Fruit fly (Drosophila melanogaster): ENCODE data around the gene obst-G.

obst-G gene

DNA sequence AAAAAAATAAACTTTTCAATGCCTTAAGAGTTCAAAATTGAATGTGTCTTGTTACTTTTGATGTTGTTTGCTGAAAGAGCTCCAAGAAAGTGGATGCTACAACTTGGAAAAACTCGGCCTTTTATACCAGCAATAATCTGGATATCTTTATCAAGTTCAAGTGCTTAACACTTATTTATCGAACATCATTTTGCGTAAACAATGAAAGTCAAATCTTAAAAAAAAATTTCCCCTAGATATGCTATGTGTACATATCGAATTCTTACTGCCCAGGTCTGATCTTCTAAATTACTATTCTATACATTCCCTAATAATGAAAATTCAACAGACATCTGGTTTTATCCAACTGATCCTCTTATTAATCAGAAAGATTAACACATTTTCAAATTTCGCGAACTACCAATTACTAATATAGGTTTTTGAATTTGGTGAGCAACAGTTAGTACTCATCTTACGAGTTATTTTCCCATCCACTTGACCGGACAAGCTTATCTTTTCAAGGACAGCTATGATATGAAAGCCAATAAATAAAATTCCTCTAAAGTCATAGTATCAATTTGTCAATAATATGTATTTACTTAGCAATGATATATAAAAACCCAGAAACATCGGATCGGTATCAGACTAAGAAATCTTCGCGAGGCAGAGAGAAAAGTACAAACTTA lies 4.7 kb upstream of the obst-G start, which contains the start of the genes CG11570 and CG43294:
Gene CG11570 (minus strand): TSS at position 101 of the 665 bp plus-strand sequence.
Gene CG43294 (plus strand): TSS at position 615 of the 665 bp plus-strand sequence.
- no peak for TF ChIP-seq usp (GFP tag; optimal IDR thresholded peaks at IDR 0.05)
- no peak for TF ChIP-seq EcR (GFP tag; optimal IDR thresholded peaks at IDR 0.05)
- no peak for TF ChIP-seq psq (optimal IDR thresholded peaks at IDR 0.05)
- TF ChIP-seq pan (optimal IDR thresholded peaks at IDR 0.05), result no peak

dm6 chr3L:11953783-11954182 lies 666 bp upstream of the obst-G start, which contains the start of gene CG7248:
Gene CG7248 (plus strand): TSS chr3L:11954083.
- no peak for TF ChIP-seq EcR (GFP tag; optimal IDR thresholded peaks at IDR 0.05)

DNA sequence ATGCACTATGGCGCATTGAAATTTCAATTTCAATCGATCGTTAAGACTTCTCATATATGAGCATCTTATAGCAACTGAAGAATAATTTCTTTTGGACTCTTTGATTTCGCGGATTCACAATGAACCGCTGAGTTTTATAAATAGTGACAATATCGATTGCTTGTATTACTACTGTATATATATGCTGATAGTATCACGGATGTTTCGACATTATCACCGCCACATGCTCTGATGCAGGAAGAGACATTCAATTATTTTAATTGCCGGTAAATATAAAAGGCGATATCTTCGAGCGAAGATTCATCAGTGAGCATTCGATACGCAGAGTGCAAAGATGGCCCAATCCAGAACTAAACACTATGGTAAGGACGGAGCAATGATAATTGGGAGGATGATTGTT lies 3.6 kb downstream of the obst-G start, which contains the start of gene CG17826:
Gene CG17826 (plus strand): TSS at position 301 of the 400 bp plus-strand sequence.
- TF ChIP-seq EcR (GFP tag; optimal IDR thresholded peaks at IDR 0.05) (no peak), Dll (optimal IDR thresholded peaks at IDR 0.05) (no peak), CG8478 (optimal IDR thresholded peaks at IDR 0.05) (no peak), pan (optimal IDR thresholded peaks at IDR 0.05) (no peak)

DNA sequence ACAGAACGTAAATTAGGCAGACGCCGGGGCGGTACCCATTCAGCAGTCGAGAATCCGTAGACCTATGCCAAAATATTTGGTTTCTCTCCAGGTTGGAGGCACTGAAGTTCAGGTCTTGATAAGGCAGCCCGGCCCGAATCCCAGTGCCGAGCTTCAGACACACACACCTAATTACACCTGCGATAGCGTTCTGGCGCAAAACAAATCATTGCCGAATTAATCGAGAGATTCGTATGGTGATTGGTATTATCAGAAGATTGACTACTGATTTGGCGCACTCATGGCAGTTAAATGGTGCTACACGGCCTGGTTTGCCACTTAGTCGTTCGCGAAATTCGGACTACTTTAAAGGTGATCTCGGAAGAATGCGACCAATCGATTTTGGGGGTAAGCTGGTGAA lies 5.8 kb downstream of the obst-G start, which contains the start of gene CG7252:
Gene CG7252 (plus strand): TSS at position 319 of the 400 bp plus-strand sequence.
- TF ChIP-seq Dll (optimal IDR thresholded peaks at IDR 0.05), result no peak
- no peak for TF ChIP-seq psq (optimal IDR thresholded peaks at IDR 0.05)
- TF ChIP-seq pan (optimal IDR thresholded peaks at IDR 0.05), result no peak
- no peak for TF ChIP-seq usp (GFP tag; optimal IDR thresholded peaks at IDR 0.05)
- TF ChIP-seq EcR (GFP tag; optimal IDR thresholded peaks at IDR 0.05), result no peak
- no peak for TF ChIP-seq CG8478 (optimal IDR thresholded peaks at IDR 0.05)

DNA sequence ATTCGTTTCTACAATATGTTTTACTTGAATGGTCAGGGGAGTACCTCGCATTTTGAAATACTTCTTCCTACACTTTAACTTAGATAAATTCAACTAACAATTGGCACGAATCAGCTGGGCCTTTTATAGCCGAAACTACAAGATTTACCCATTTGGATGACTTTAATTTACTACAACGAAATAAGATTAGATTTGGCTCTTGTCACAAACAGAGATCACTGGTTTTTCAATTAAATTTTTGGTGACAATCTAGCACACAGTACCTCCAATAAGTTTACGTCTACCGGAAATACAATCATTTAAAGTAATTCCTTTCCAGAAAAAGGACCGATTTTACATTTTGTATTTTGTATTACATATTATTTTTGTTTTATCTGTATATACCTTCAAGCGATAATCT lies 8.4 kb downstream of the obst-G start, which contains the start of gene CG5883:
Gene CG5883 (minus strand): TSS at position 101 of the 400 bp plus-strand sequence.
- TF ChIP-seq usp (GFP tag; optimal IDR thresholded peaks at IDR 0.05) (no peak), CG8478 (optimal IDR thresholded peaks at IDR 0.05) (no peak), Dll (optimal IDR thresholded peaks at IDR 0.05) (no peak), EcR (GFP tag; optimal IDR thresholded peaks at IDR 0.05) (no peak), pan (optimal IDR thresholded peaks at IDR 0.05) (no peak), psq (optimal IDR thresholded peaks at IDR 0.05) (no peak)

- TF ChIP-seq psq (optimal IDR thresholded peaks at IDR 0.05) (no peak), Dll (optimal IDR thresholded peaks at IDR 0.05) (no peak), pan (optimal IDR thresholded peaks at IDR 0.05) (no peak), CG8478 (optimal IDR thresholded peaks at IDR 0.05) (no peak), EcR (GFP tag; optimal IDR thresholded peaks at IDR 0.05) (no peak), usp (GFP tag; optimal IDR thresholded peaks at IDR 0.05) (no peak)
These were observed 11.5 kb downstream of the obst-G start, which contains the start of gene Rpt4R for dm6 chr3L:11941612-11942011. Gene Rpt4R (plus strand): TSS chr3L:11941912.

DNA sequence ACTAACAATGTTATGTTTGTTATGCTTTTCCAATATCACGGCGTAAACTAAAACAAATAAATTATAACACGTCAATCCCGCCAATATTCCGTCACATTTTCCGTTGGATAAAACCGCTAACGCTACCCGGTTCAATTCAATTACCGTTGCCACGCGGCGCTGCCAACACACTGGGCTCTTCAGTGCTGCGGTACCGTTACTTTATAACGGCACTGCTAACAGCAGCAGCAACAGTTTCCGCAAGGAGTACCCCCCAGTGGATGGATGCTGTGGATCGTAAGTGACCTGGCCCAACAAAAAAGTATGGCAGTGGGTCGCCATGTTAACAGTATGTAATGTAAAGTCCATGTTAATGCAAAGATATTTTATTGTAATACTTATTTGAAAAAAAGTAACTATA lies 14.4 kb downstream of the obst-G start, which contains the start of gene CG44837:
Gene CG44837 (minus strand): TSS at position 157 of the 400 bp plus-strand sequence.
- TF ChIP-seq psq (optimal IDR thresholded peaks at IDR 0.05) (no peak), pan (optimal IDR thresholded peaks at IDR 0.05) (no peak), Dll (optimal IDR thresholded peaks at IDR 0.05) (no peak), CG8478 (optimal IDR thresholded peaks at IDR 0.05) (no peak), EcR (GFP tag; optimal IDR thresholded peaks at IDR 0.05) (no peak), usp (GFP tag; optimal IDR thresholded peaks at IDR 0.05) (no peak)

- TF ChIP-seq psq (optimal IDR thresholded peaks at IDR 0.05) (no peak), CG8478 (optimal IDR thresholded peaks at IDR 0.05) (no peak), pan (optimal IDR thresholded peaks at IDR 0.05) (no peak), EcR (GFP tag; optimal IDR thresholded peaks at IDR 0.05) (no peak), Dll (optimal IDR thresholded peaks at IDR 0.05) (no peak), usp (GFP tag; optimal IDR thresholded peaks at IDR 0.05) (no peak)
These were observed 15.8 kb downstream of the obst-G start for dm6 chr3L:11937270-11937669.

dm6 chr3L:11931619-11932018 lies 21.5 kb downstream of the obst-G start:
- TF ChIP-seq usp (GFP tag; optimal IDR thresholded peaks at IDR 0.05), result no peak
- no peak for TF ChIP-seq CG8478 (optimal IDR thresholded peaks at IDR 0.05)
- TF ChIP-seq Dll (optimal IDR thresholded peaks at IDR 0.05), result no peak
- TF ChIP-seq pan (optimal IDR thresholded peaks at IDR 0.05), result no peak
- TF ChIP-seq psq (optimal IDR thresholded peaks at IDR 0.05), result no peak
- no peak for TF ChIP-seq EcR (GFP tag; optimal IDR thresholded peaks at IDR 0.05)

DNA sequence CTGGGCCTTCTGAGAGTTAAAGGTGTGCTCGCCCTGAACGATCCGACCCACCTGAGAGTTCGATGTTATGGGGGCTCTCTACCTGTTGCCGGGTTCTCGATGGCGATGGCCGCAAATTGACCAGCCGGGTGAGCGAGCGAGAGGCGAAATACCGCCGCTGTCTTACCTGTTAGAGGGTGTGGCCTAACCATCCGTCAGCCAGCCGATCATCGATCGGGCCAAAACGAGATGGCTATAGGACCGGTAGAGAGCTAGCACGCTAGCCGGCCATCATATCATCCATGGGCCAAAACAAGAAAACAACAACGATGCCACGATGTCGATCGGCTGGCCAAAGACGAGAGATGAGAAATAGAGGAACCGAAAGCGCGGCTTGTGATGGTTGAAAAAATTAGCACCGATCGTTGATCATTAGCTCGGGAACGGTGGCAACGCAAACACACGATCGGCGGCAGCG lies 25.8 kb downstream of the obst-G start, which contains the start of gene byn:
Gene byn (plus strand): TSS at position 407 of the 457 bp plus-strand sequence.
- TF ChIP-seq usp (GFP tag; optimal IDR thresholded peaks at IDR 0.05) (no peak), Dll (optimal IDR thresholded peaks at IDR 0.05) (peak; percentile 35)

DNA sequence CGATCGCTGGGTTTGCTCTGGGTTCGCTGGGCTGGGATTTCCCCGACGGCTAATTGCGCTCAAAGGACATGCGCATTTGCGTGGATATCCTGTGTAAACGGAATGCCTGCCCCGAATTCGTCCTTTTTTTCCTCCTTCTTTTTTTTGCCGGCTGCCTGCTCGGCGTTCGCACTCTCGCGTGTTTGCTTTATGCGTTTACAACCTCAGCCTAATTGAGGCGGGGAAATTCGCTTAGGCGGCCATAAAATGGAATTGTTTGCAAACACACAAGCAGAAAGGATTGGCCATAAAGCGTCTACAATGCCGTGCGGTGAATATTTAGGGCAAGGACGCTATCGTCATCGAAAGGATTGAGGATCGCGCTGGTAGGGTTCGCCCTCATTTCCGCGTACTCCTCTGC lies 27.7 kb downstream of the obst-G start:
- no peak for TF ChIP-seq psq (optimal IDR thresholded peaks at IDR 0.05)
- TF ChIP-seq EcR (GFP tag; optimal IDR thresholded peaks at IDR 0.05), result no peak
- no peak for TF ChIP-seq Dll (optimal IDR thresholded peaks at IDR 0.05)
- TF ChIP-seq usp (GFP tag; optimal IDR thresholded peaks at IDR 0.05), result no peak
- TF ChIP-seq pan (optimal IDR thresholded peaks at IDR 0.05), result no peak
- no peak for TF ChIP-seq CG8478 (optimal IDR thresholded peaks at IDR 0.05)

- TF ChIP-seq Dll (optimal IDR thresholded peaks at IDR 0.05) (no peak), psq (optimal IDR thresholded peaks at IDR 0.05) (no peak), EcR (GFP tag; optimal IDR thresholded peaks at IDR 0.05) (no peak), usp (GFP tag; optimal IDR thresholded peaks at IDR 0.05) (no peak), pan (optimal IDR thresholded peaks at IDR 0.05) (no peak), CG8478 (optimal IDR thresholded peaks at IDR 0.05) (no peak)
These were observed 28.5 kb downstream of the obst-G start, which contains the start of gene SdhAL for dm6 chr3L:11924657-11925056. Gene SdhAL (minus strand): TSS chr3L:11924757.
